Fruit fly (Drosophila melanogaster): ENCODE measurements around the gene CG45071.

CG45071 gene

DNA sequence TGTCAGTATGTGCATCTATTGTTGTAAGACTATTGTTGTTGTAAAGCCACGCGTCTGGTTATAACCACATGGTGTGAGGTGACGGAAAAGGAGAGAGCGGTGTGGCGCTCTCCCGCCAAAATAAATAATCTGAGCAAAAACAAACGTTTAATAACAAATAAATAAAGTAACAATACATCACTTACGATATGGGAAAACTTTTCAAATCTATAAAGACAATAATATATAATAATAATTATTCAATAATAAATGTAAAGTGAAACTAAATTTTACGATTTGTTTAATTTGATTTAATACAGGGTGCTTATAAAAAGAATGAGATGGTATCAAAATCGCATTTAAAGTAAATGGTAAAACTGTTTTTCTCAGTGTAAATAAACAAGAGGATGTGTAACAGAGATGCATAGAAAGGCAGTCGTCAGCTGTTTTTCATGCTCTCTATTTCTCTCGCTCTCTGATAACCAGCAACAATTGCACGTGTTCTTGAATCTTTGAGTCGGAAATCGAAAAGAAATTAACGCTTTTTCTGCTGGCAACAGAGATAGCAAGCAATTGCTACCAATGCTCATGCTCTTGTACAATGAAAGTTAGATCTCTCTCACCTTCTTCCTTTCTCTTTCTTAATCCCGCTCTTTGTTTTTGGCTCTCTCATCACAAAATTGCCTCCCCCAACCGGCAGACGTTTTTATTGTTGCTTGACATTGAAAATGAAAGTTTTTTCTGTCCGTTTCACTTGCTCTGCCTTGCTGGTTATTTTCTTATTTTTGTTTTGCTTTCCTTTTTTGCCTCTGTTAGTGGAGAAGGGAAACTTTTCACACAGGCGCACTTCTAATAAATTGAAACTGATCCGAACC lies 6.8 kb upstream of the CG45071 start (continued):
- TF ChIP-seq CG15514 (GFP tag; optimal IDR thresholded peaks at IDR 0.05) (peak; percentile 82), CG7928 (GFP tag; optimal IDR thresholded peaks at IDR 0.05) (peak; percentile 5), lbe (GFP tag; optimal IDR thresholded peaks at IDR 0.05) (peak; percentile 72), NC2α (GFP tag; optimal IDR thresholded peaks at IDR 0.05) (no peak), CG4328 (GFP tag; optimal IDR thresholded peaks at IDR 0.05) (peak; percentile 82), chinmo (GFP tag; IDR thresholded peaks at IDR 0.05; ENCODE audit: partially characterized antibody) (0 out of 4 replicates have a peak, but pooled peaks have one; percentile 20), TFAM (GFP tag; optimal IDR thresholded peaks at IDR 0.05) (peak; percentile 35), tna (GFP tag; IDR thresholded peaks at IDR 0.05; ENCODE audit: partially characterized antibody) (no peak), wdn (GFP tag; IDR thresholded peaks at IDR 0.05) (no peak), gcm2 (GFP tag; optimal IDR thresholded peaks at IDR 0.05) (no peak), CG6813 (GFP tag; optimal IDR thresholded peaks at IDR 0.05) (peak; percentile 94), CG10565 (GFP tag; optimal IDR thresholded peaks at IDR 0.05) (peak; percentile 22), Bdp1 (GFP tag; optimal IDR thresholded peaks at IDR 0.05) (no peak), kni (GFP tag; optimal IDR thresholded peaks at IDR 0.05) (peak; percentile 91), CG12219 (GFP tag; optimal IDR thresholded peaks at IDR 0.05) (peak; percentile 54), CG12071 (GFP tag; optimal IDR thresholded peaks at IDR 0.05) (no peak), phol (tag; optimal IDR thresholded peaks at IDR 0.05) (peak; percentile 95), gfzf (GFP tag; optimal IDR thresholded peaks at IDR 0.05) (no peak), corto (GFP tag; optimal IDR thresholded peaks at IDR 0.05) (peak; percentile 5), Antp (GFP tag; optimal IDR thresholded peaks at IDR 0.05) (peak; percentile 32), sens-2 (GFP tag; IDR thresholded peaks at IDR 0.05) (0 out of 2 replicates have a peak, but pooled peaks have one; percentile 5), gro (GFP tag; optimal IDR thresholded peaks at IDR 0.05) (no peak), CG3726 (GFP tag; IDR thresholded peaks at IDR 0.05) (peak; percentile 71; the same call in 1 of the 3 replicates), Adf1 (GFP tag; IDR thresholded peaks at IDR 0.05) (no peak), Dad (GFP tag; optimal IDR thresholded peaks at IDR 0.05) (no peak), psq (GFP tag; optimal IDR thresholded peaks at IDR 0.05) (peak; percentile 11), CG2875 (GFP tag; optimal IDR thresholded peaks at IDR 0.05) (peak; percentile 87), BtbVII (GFP tag; optimal IDR thresholded peaks at IDR 0.05) (peak; percentile 86), Six4 (GFP tag; optimal IDR thresholded peaks at IDR 0.05) (peak; percentile 87), CG2202 (tag; optimal IDR thresholded peaks at IDR 0.05) (peak; percentile 72), CG8089 (GFP tag; optimal IDR thresholded peaks at IDR 0.05) (no peak), CG13424 (tag; optimal IDR thresholded peaks at IDR 0.05) (peak; percentile 87), kah (GFP tag; optimal IDR thresholded peaks at IDR 0.05) (peak; percentile 62), CG8281 (tag; optimal IDR thresholded peaks at IDR 0.05) (peak; percentile 34), CG4730 (GFP tag; IDR thresholded peaks at IDR 0.05) (peak; percentile 66), run (tag; optimal IDR thresholded peaks at IDR 0.05) (peak; percentile 92), CkIIα-i1 (GFP tag; IDR thresholded peaks at IDR 0.05) (no peak), Ptx1 (GFP tag; IDR thresholded peaks at IDR 0.05) (peak; percentile 92), sna (GFP tag; IDR thresholded peaks at IDR 0.05; ENCODE audit: partially characterized antibody) (peak; percentile 34), Nf-YA (GFP tag; IDR thresholded peaks at IDR 0.05) (peak; percentile 84), ac (GFP tag; optimal IDR thresholded peaks at IDR 0.05) (peak; percentile 70), BEAF-32 (GFP tag; optimal IDR thresholded peaks at IDR 0.05) (no peak), Optix (GFP tag; IDR thresholded peaks at IDR 0.05) (no peak), tap (tag; optimal IDR thresholded peaks at IDR 0.05) (peak; percentile 94), Mrtf (GFP tag; IDR thresholded peaks at IDR 0.05) (peak; percentile 72; the same call in 2 of the 3 replicates), Dip3 (GFP tag; optimal IDR thresholded peaks at IDR 0.05) (no peak), CG2678 (tag; optimal IDR thresholded peaks at IDR 0.05) (peak; percentile 97), lilli (GFP tag; optimal IDR thresholded peaks at IDR 0.05) (peak; percentile 27)

All from whole organism, embryonic.